Fruit fly (Drosophila melanogaster) whole organism, pupa: ENCODE measurements around the gene CG6749.

Experiments used
- Ets98B ChIP-seq: fragments of 200-800 bp; sonication (Bioruptor generic); IDR thresholded peaks from 2 replicates; pipeline ENCODE4 v1.3.6; 2022; ENCODE audit warnings: missing biosample characterization, missing genetic modification characterization
- Pif1B ChIP-seq: fragments of 200-800 bp; sonication (Bioruptor generic); optimal IDR thresholded peaks from 3 replicates; lab custom pipeline; 2016; ENCODE audit warnings: missing biosample characterization, missing genetic modification characterization

dm6 chr3L:9744060-9744549 lies 10.5 kb upstream of the CG6749 start:
- TF ChIP-seq Ets98B (GFP tag; lab: Robert Waterston, UW): peak; percentile 92
- TF ChIP-seq Pif1B (GFP tag; lab: Kevin White, UChicago): peak; percentile 94
